Worm (Caenorhabditis elegans) whole organism, L4 larva: ENCODE measurements around the gene hda-10.

ENCODE experiments used
- F37D6.2 ChIP-seq: sonication (generic microtip); optimal IDR thresholded peaks from 2 replicates; lab custom pipeline; 2016; ENCODE audit warnings: mild to moderate bottlenecking, missing genetic modification characterization, missing compliant biosample characterization
- F49E8.2 ChIP-seq: sonication (generic microtip); optimal IDR thresholded peaks from 2 replicates; lab custom pipeline; 2016; ENCODE audit warnings: missing compliant biosample characterization, mild to moderate bottlenecking, missing genetic modification characterization, borderline replicate concordance
- attf-4 ChIP-seq: sonication (generic microtip); optimal IDR thresholded peaks from 3 replicates; lab custom pipeline; 2017; ENCODE audit warnings: missing biosample characterization, missing genetic modification characterization
- fkh-10 ChIP-seq: fragments of 150-350 bp; optimal IDR thresholded peaks from 2 replicates; lab custom pipeline; 2014; ENCODE audit warnings: missing biosample characterization, missing genetic modification reagents, missing genetic modification characterization
- lin-15B ChIP-seq: fragments of 150-350 bp; sonication (generic microtip); optimal IDR thresholded peaks from 3 replicates; lab custom pipeline; 2014; ENCODE audit warnings: missing biosample characterization, missing genetic modification characterization
- madf-9 ChIP-seq: fragments of 200-800 bp; sonication (Bioruptor generic); conservative IDR thresholded peaks from 2 replicates; pipeline ENCODE4 v1.3.6; 2022; ENCODE audit warnings: missing genetic modification reagents, missing genetic modification characterization, missing compliant biosample characterization
- nhr-11 ChIP-seq: fragments of 150-350 bp; optimal IDR thresholded peaks from 2 replicates; lab custom pipeline; 2014; ENCODE audit warnings: missing biosample characterization, missing genetic modification characterization
- nhr-111 ChIP-seq: fragments of 200-800 bp; sonication (Bioruptor generic); optimal IDR thresholded peaks from 2 replicates; lab custom pipeline; 2018; ENCODE audit warnings: mild to moderate bottlenecking, missing genetic modification characterization, missing compliant biosample characterization
- unc-62 ChIP-seq, 3 experiments: fragments of 150-350 bp in 1 of 3; sonication (generic microtip); optimal IDR thresholded peaks in 2 of 3; peaks in 1 of 3; 1 replicate in 1 of 3; 2 replicates in 2 of 3; lab custom pipeline; 2014 to 2017; ENCODE audit warnings: missing biosample characterization in 3 of 3, missing genetic modification characterization in 3 of 3, missing genetic modification reagents in 3 of 3, missing genotype in 1 of 3

DNA sequence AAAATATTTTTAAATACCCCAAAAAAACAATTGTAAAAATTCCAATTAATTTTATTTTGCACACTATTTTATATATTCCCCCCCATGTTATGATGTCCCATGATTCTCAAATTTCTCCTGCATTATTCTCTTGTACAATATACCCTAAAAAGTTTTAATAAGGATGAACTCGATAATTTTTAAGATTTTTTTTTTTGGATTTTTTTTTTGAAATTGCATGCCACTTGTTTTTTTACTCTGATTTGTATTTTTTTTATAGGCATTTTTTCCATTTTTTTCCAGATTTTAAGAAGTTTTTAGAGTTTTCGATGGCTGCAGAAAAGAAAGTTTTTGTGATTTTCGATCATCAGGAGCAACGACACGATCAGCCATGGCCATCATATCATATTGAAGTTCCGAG, at the start of gene hda-10:
- no peak for TF ChIP-seq F49E8.2 (tag; lab: Kevin White, UChicago)
- TF ChIP-seq lin-15B (tag; lab: Kevin White, UChicago): no peak
- TF ChIP-seq nhr-111 (GFP tag; lab: Kevin White, UChicago): no peak
- no peak for TF ChIP-seq fkh-10 (GFP tag; lab: Kevin White, UChicago)
- TF ChIP-seq attf-4 (tag; lab: Kevin White, UChicago): no peak
- TF ChIP-seq unc-62 (GFP tag; optimal IDR thresholded peaks at IDR 0.05 in 1 of 2; lab: Kevin White, UChicago): peak in 1 of 2 experiments; percentile 77
- no peak for TF ChIP-seq unc-62 (tag; optimal IDR thresholded peaks at IDR 0.05; lab: Kevin White, UChicago)
- TF ChIP-seq F37D6.2: no peak
- TF ChIP-seq nhr-11 (tag; lab: Kevin White, UChicago): no peak
- TF ChIP-seq madf-9: no peak
